Worm (Caenorhabditis elegans): ENCODE results near the gene madf-11.

The madf-11 gene

DNA sequence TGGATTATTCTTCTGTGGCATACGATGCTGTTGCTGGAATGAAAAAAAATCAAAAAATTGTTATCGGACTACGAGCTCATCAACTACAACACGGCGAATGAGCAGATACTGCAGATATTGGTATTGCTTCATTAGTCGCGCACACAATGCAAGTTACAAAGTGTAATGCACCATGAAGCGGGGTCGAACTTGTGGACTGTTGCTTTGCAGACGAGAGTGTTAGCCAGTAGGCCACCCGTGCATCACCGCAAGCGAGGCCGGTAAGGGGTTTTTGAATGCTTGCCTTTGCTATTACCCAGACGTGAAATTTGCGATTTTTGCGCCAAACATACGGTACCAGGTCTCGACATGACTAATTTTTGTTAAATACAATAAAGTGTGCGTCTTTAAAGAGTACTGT is 1.3 kb downstream of the madf-11 start (continued):
- peak; percentile 95 for TF ChIP-seq elt-2 (tag; optimal IDR thresholded peaks at IDR 0.05)
- peak; percentile 88 for TF ChIP-seq gmeb-2 (tag; optimal IDR thresholded peaks at IDR 0.05)
- TF ChIP-seq T23F11.4 (GFP tag; optimal IDR thresholded peaks at IDR 0.05), result peak; percentile 91
- TF ChIP-seq ceh-22 (tag; optimal IDR thresholded peaks at IDR 0.05), result no peak
- TF ChIP-seq eyg-1 (tag; optimal IDR thresholded peaks at IDR 0.05), result peak; percentile 91
- TF ChIP-seq sox-4 (tag; optimal IDR thresholded peaks at IDR 0.05), result peak; percentile 91
- peak; percentile 83 for TF ChIP-seq ceh-2 (tag; optimal IDR thresholded peaks at IDR 0.05)
- peak; percentile 98 for TF ChIP-seq ceh-6 (GFP tag; optimal IDR thresholded peaks at IDR 0.05)
- peak; percentile 91 for TF ChIP-seq lin-11 (tag; optimal IDR thresholded peaks at IDR 0.05)
- no peak for TF ChIP-seq unc-55 (GFP tag; optimal IDR thresholded peaks at IDR 0.05)
- no peak for TF ChIP-seq fkh-10 (GFP tag; optimal IDR thresholded peaks at IDR 0.05)
- TF ChIP-seq ceh-24 (tag; optimal IDR thresholded peaks at IDR 0.05), result peak; percentile 80
- peak; percentile 35 for TF ChIP-seq mec-3 (tag; optimal IDR thresholded peaks at IDR 0.05; ENCODE audit: borderline replicate concordance)
- TF ChIP-seq dmd-4 (tag; optimal IDR thresholded peaks at IDR 0.05; ENCODE audit: borderline replicate concordance), result peak; percentile 83
- TF ChIP-seq fkh-6 (tag; optimal IDR thresholded peaks at IDR 0.05), result peak; percentile 91
- peak; percentile 91 for TF ChIP-seq ttx-3 (tag; optimal IDR thresholded peaks at IDR 0.05)
- peak; percentile 57 for TF ChIP-seq ceh-31 (tag; optimal IDR thresholded peaks at IDR 0.05)
- peak; percentile 93 for TF ChIP-seq dve-1 (tag; optimal IDR thresholded peaks at IDR 0.05)
- TF ChIP-seq syd-9 (tag; optimal IDR thresholded peaks at IDR 0.05), result peak; percentile 82
- TF ChIP-seq K09A11.1 (tag; optimal IDR thresholded peaks at IDR 0.05; ENCODE audit: insufficient read depth), result peak; percentile 87
- TF ChIP-seq ceh-48 (tag; optimal IDR thresholded peaks at IDR 0.05), result peak; percentile 82
- TF ChIP-seq Y22D7AL.16 (tag; optimal IDR thresholded peaks at IDR 0.05), result peak; percentile 87
- no peak for TF ChIP-seq elt-4 (tag; optimal IDR thresholded peaks at IDR 0.05)
- TF ChIP-seq sdc-2 (tag; optimal IDR thresholded peaks at IDR 0.05), result peak; percentile 87
- TF ChIP-seq nhr-232 (tag; optimal IDR thresholded peaks at IDR 0.05), result peak; percentile 95
- TF ChIP-seq F13H6.1 (tag; optimal IDR thresholded peaks at IDR 0.05), result peak; percentile 83
- peak; percentile 91 for TF ChIP-seq ceh-19 (GFP tag; optimal IDR thresholded peaks at IDR 0.05)
- TF ChIP-seq tbx-2 (tag; optimal IDR thresholded peaks at IDR 0.05), result peak; percentile 90
- peak; percentile 71 for TF ChIP-seq hlh-8 (tag; optimal IDR thresholded peaks at IDR 0.05)
- no peak for TF ChIP-seq pax-1 (tag; optimal IDR thresholded peaks at IDR 0.05)
- TF ChIP-seq pha-4 (tag; optimal IDR thresholded peaks at IDR 0.05), result no peak
- peak; percentile 64 for TF ChIP-seq nfya-1 (tag; optimal IDR thresholded peaks at IDR 0.05)
- no peak for TF ChIP-seq nhr-11 (tag; optimal IDR thresholded peaks at IDR 0.05)
- peak; percentile 80 for TF ChIP-seq unc-3 (GFP tag; conservative IDR thresholded peaks at IDR 0.05)
- peak; percentile 71 for TF ChIP-seq unc-3 (tag; optimal IDR thresholded peaks at IDR 0.05)
- TF ChIP-seq fax-1 (tag; optimal IDR thresholded peaks at IDR 0.05), result peak; percentile 72
- peak; percentile 77 for TF ChIP-seq zip-5 (tag; optimal IDR thresholded peaks at IDR 0.05)

DNA sequence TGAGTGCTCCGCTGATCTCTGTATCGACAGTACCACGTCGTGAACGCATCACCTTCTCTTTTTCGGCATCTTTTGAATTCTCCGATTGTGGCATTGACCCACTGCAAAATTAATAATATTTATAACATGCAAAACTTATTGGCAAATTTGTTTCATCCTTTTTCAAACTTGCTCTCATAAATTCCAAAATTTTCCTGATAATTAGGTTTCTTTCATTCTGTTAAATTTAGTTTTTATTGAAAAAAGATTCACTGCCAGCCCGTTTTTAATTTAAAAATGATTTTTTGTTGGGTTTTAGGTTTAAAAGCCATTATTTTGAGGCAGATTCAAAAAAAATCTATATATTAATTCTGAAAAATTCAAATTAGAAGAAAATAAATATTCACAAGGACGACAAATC is 3.3 kb downstream of the madf-11 start, which contains the start of gene wdr-37:
wdr-37 (minus strand) TSS at position 101 of the 400 bp plus-strand sequence.
- TF ChIP-seq npax-4 (tag; optimal IDR thresholded peaks at IDR 0.05) (no peak), rnt-1 (tag; optimal IDR thresholded peaks at IDR 0.05) (no peak), ceh-9 (tag; optimal IDR thresholded peaks at IDR 0.05) (no peak), ama-1 (optimal IDR thresholded peaks at IDR 0.05) (no peak), ceh-14 (tag; optimal IDR thresholded peaks at IDR 0.05) (no peak), hlh-6 (tag; optimal IDR thresholded peaks at IDR 0.05) (no peak), ceh-24 (tag; optimal IDR thresholded peaks at IDR 0.05) (no peak), fkh-10 (GFP tag; optimal IDR thresholded peaks at IDR 0.05) (no peak), hlh-13 (GFP tag; optimal IDR thresholded peaks at IDR 0.05) (no peak), pat-9 (tag; optimal IDR thresholded peaks at IDR 0.05) (no peak), ets-4 (tag; optimal IDR thresholded peaks at IDR 0.05) (no peak), unc-3 (GFP tag; conservative IDR thresholded peaks at IDR 0.05) (no peak), unc-3 (tag; optimal IDR thresholded peaks at IDR 0.05) (no peak), ceh-31 (tag; optimal IDR thresholded peaks at IDR 0.05) (no peak)
